Fruit fly (Drosophila melanogaster) whole organism, embryonic: ENCODE data around the gene CG6414.

Experiments used
- Antp ChIP-seq: fragments of 200-800 bp; sonication (Bioruptor generic); optimal IDR thresholded peaks from 3 replicates; lab custom pipeline; 2016; ENCODE audit warnings: missing biosample characterization, missing genetic modification characterization
- Asciz ChIP-seq: fragments of 200-800 bp; sonication (Bioruptor generic); optimal IDR thresholded peaks from 2 replicates; lab custom pipeline; 2017; ENCODE audit warnings: missing biosample characterization, mild to moderate bottlenecking, missing genetic modification characterization, missing genetic modification reagents
- Blimp-1 ChIP-seq: fragments of 200-800 bp; sonication (Bioruptor generic); optimal IDR thresholded peaks from 3 replicates; lab custom pipeline; 2018; ENCODE audit warnings: missing biosample characterization, missing genetic modification characterization, mild to moderate bottlenecking, moderate library complexity, missing genetic modification reagents
- C15 ChIP-seq: fragments of 200-800 bp; sonication (Bioruptor generic); IDR thresholded peaks from 3 replicates; pipeline ENCODE4 v1.3.6; 2022; ENCODE audit warnings: missing biosample characterization, missing genetic modification characterization
- CG10209 ChIP-seq: fragments of 200-800 bp; sonication (Bioruptor generic); optimal IDR thresholded peaks from 3 replicates; lab custom pipeline; 2017; ENCODE audit warnings: missing biosample characterization, mild to moderate bottlenecking, missing genetic modification characterization, missing genetic modification reagents
- CG1024 ChIP-seq: fragments of 200-800 bp; sonication (Bioruptor generic); IDR thresholded peaks from 2 replicates; pipeline ENCODE4 v1.3.6; 2022; ENCODE audit warnings: missing biosample characterization, missing genetic modification characterization
- CG11247 ChIP-seq: fragments of 200-800 bp; sonication (Bioruptor generic); IDR thresholded peaks from 2 replicates; pipeline ENCODE4 v1.3.6; 2022; ENCODE audit warnings: missing biosample characterization, missing genetic modification characterization
- CG11560 ChIP-seq: fragments of 200-800 bp; sonication (Bioruptor generic); IDR thresholded peaks from 3 replicates; pipeline ENCODE4 v1.3.6; 2022; ENCODE audit warnings: missing biosample characterization, missing genetic modification characterization
- CG12104 ChIP-seq: fragments of 200-800 bp; sonication (Bioruptor generic); optimal IDR thresholded peaks from 3 replicates; lab custom pipeline; 2016; ENCODE audit warnings: missing biosample characterization, missing genetic modification characterization
- CG12236 ChIP-seq: fragments of 200-800 bp; sonication (Bioruptor generic); optimal IDR thresholded peaks from 2 replicates; lab custom pipeline; 2016; ENCODE audit warnings: missing biosample characterization, missing genetic modification characterization
- CG12659 ChIP-seq: fragments of 200-800 bp; sonication (Bioruptor generic); optimal IDR thresholded peaks from 3 replicates; lab custom pipeline; 2017; ENCODE audit warnings: mild to moderate bottlenecking, missing biosample characterization, missing genetic modification reagents, missing genetic modification characterization
- CG15011 ChIP-seq: fragments of 200-800 bp; sonication (Bioruptor generic); optimal IDR thresholded peaks from 3 replicates; lab custom pipeline; 2018; ENCODE audit warnings: missing biosample characterization, mild to moderate bottlenecking, missing genetic modification characterization
- CG1529 ChIP-seq: fragments of 200-800 bp; sonication (Bioruptor generic); optimal IDR thresholded peaks from 3 replicates; lab custom pipeline; 2018; ENCODE audit warnings: missing biosample characterization, missing genetic modification characterization
- CG17328 ChIP-seq: fragments of 200-800 bp; sonication (Bioruptor generic); IDR thresholded peaks from 2 replicates; pipeline ENCODE4 v1.3.6; 2022; ENCODE audit warnings: missing biosample characterization, missing genetic modification characterization
- CG2199 ChIP-seq: fragments of 200-800 bp; sonication (Bioruptor generic); IDR thresholded peaks from 3 replicates; pipeline ENCODE4 v1.3.6; 2022; ENCODE audit warnings: missing biosample characterization, missing genetic modification characterization
- CG4282 ChIP-seq: fragments of 200-800 bp; sonication (Bioruptor generic); optimal IDR thresholded peaks from 2 replicates; lab custom pipeline; 2016; ENCODE audit warnings: missing biosample characterization, missing genetic modification characterization
- CG4854 ChIP-seq: fragments of 200-800 bp; sonication (Bioruptor generic); optimal IDR thresholded peaks from 2 replicates; lab custom pipeline; 2016; ENCODE audit warnings: missing biosample characterization, missing genetic modification characterization, inconsistent platforms
- CG5245 ChIP-seq: fragments of 200-800 bp; sonication (Bioruptor generic); optimal IDR thresholded peaks from 3 replicates; lab custom pipeline; 2016; ENCODE audit warnings: missing biosample characterization, missing genetic modification characterization
- CG5953 ChIP-seq: fragments of 200-800 bp; sonication (Bioruptor generic); IDR thresholded peaks from 2 replicates; pipeline ENCODE4 v1.3.6; 2022; ENCODE audit warnings: missing biosample characterization, missing genetic modification characterization
- CG6689 ChIP-seq: fragments of 200-800 bp; sonication (Bioruptor generic); IDR thresholded peaks from 2 replicates; pipeline ENCODE4 v1.3.6; 2022; ENCODE audit warnings: missing biosample characterization, missing genetic modification characterization
- CG7271 ChIP-seq: fragments of 200-800 bp; sonication (Bioruptor generic); optimal IDR thresholded peaks from 2 replicates; lab custom pipeline; 2018; ENCODE audit warnings: missing biosample characterization, mild to moderate bottlenecking, missing genetic modification characterization, moderate library complexity
- CG7987 ChIP-seq: fragments of 200-800 bp; sonication (Bioruptor generic); optimal IDR thresholded peaks from 2 replicates; lab custom pipeline; 2018; ENCODE audit warnings: missing biosample characterization, mild to moderate bottlenecking, missing genetic modification characterization, moderate library complexity
- CG9876 ChIP-seq: fragments of 200-800 bp; sonication (Bioruptor generic); optimal IDR thresholded peaks from 2 replicates; lab custom pipeline; 2016; ENCODE audit warnings: missing biosample characterization, missing genetic modification characterization
- CTCF ChIP-seq: fragments of 200-800 bp; sonication (Bioruptor generic); optimal IDR thresholded peaks from 2 replicates; lab custom pipeline; 2017; ENCODE audit warnings: missing biosample characterization, mild to moderate bottlenecking, missing genetic modification characterization, moderate library complexity
- CkIIα-i1 ChIP-seq: fragments of 200-800 bp; sonication (Bioruptor generic); IDR thresholded peaks from 2 replicates; pipeline ENCODE4 v1.3.6; 2022; ENCODE audit warnings: missing biosample characterization, missing genetic modification characterization
- Doc2 ChIP-seq: fragments of 200-800 bp; sonication (Bioruptor generic); IDR thresholded peaks from 2 replicates; pipeline ENCODE4 v1.3.6; 2022; ENCODE audit warnings: missing biosample characterization, missing genetic modification characterization
- Gsc ChIP-seq: fragments of 200-800 bp; sonication (Bioruptor generic); IDR thresholded peaks from 2 replicates; pipeline ENCODE4 v1.3.6; 2022; ENCODE audit warnings: missing biosample characterization, missing genetic modification characterization
- HLH54F ChIP-seq: fragments of 200-800 bp; sonication (Bioruptor generic); optimal IDR thresholded peaks from 3 replicates; lab custom pipeline; 2016; ENCODE audit warnings: missing biosample characterization, missing genetic modification characterization
- HLHmδ ChIP-seq: fragments of 200-800 bp; sonication (Bioruptor generic); optimal IDR thresholded peaks from 2 replicates; lab custom pipeline; 2018; ENCODE audit warnings: missing biosample characterization, mild to moderate bottlenecking, missing genetic modification characterization, moderate library complexity
- Hey ChIP-seq: fragments of 200-800 bp; sonication (Bioruptor generic); optimal IDR thresholded peaks from 3 replicates; lab custom pipeline; 2018; ENCODE audit warnings: missing biosample characterization, mild to moderate bottlenecking, missing genetic modification characterization
- Lpt ChIP-seq: fragments of >200 bp; optimal IDR thresholded peaks from 2 replicates; lab custom pipeline; 2018; ENCODE audit warnings: missing biosample characterization, missing genetic modification characterization
- Mrtf ChIP-seq: fragments of 200-800 bp; sonication (Bioruptor generic); IDR thresholded peaks from 3 replicates; pipeline ENCODE4 v1.3.6; 2022; ENCODE audit warnings: missing biosample characterization, missing genetic modification characterization
- Nf-YB ChIP-seq: fragments of 200-800 bp; sonication (Bioruptor generic); optimal IDR thresholded peaks from 3 replicates; lab custom pipeline; 2019; ENCODE audit warnings: missing biosample characterization, mild to moderate bottlenecking, missing genetic modification characterization, moderate library complexity
- Sin3A ChIP-seq: fragments of >200 bp; optimal IDR thresholded peaks from 2 replicates; lab custom pipeline; 2018
- Taf1 ChIP-seq: fragments of 200-800 bp; sonication (Bioruptor generic); IDR thresholded peaks from 2 replicates; pipeline ENCODE4 v1.3.6; 2022; ENCODE audit warnings: missing biosample characterization, missing genetic modification characterization
- YL-1 ChIP-seq: fragments of 200-800 bp; sonication (Bioruptor generic); optimal IDR thresholded peaks from 3 replicates; lab custom pipeline; 2017; ENCODE audit warnings: missing biosample characterization, mild to moderate bottlenecking, missing genetic modification characterization
- ab ChIP-seq: fragments of 200-800 bp; sonication (Bioruptor generic); optimal IDR thresholded peaks from 2 replicates; lab custom pipeline; 2016; ENCODE audit warnings: missing biosample characterization, missing genetic modification characterization
- amos ChIP-seq: fragments of 200-800 bp; sonication (Bioruptor generic); IDR thresholded peaks from 2 replicates; pipeline ENCODE4 v1.3.6; 2022; ENCODE audit warnings: missing biosample characterization, missing genetic modification characterization; ENCODE audit not compliant: partially characterized antibody
- ara ChIP-seq: fragments of 200-800 bp; sonication (Bioruptor generic); IDR thresholded peaks from 2 replicates; pipeline ENCODE4 v1.3.6; 2022; ENCODE audit warnings: missing biosample characterization, missing genetic modification characterization
- bsh ChIP-seq, 2 experiments: fragments of 200-800 bp; sonication (Bioruptor generic); optimal IDR thresholded peaks; 2 replicates each; lab custom pipeline; 2017 to 2018; ENCODE audit warnings: mild to moderate bottlenecking in 2 of 2, missing biosample characterization in 2 of 2, missing genetic modification characterization in 2 of 2, moderate library complexity in 1 of 2
- dan ChIP-seq: fragments of 200-800 bp; sonication (Bioruptor generic); IDR thresholded peaks from 2 replicates; pipeline ENCODE4 v1.3.6; 2022; ENCODE audit warnings: missing biosample characterization, missing genetic modification characterization
- danr ChIP-seq: fragments of 200-800 bp; sonication (Bioruptor generic); IDR thresholded peaks from 2 replicates; pipeline ENCODE4 v1.3.6; 2022; ENCODE audit warnings: missing biosample characterization, missing genetic modification characterization
- fd102C ChIP-seq: fragments of 200-800 bp; sonication (Bioruptor generic); optimal IDR thresholded peaks from 2 replicates; lab custom pipeline; 2018; ENCODE audit warnings: missing biosample characterization, mild to moderate bottlenecking, missing genetic modification characterization, moderate library complexity
- hb ChIP-seq: fragments of 200-800 bp; sonication (Bioruptor generic); IDR thresholded peaks from 3 replicates; pipeline ENCODE4 v1.3.6; 2022; ENCODE audit warnings: missing biosample characterization, missing genetic modification characterization; ENCODE audit not compliant: partially characterized antibody
- knrl ChIP-seq: fragments of 200-800 bp; sonication (Bioruptor generic); IDR thresholded peaks from 3 replicates; pipeline ENCODE4 v1.3.6; 2022; ENCODE audit warnings: missing biosample characterization, missing genetic modification characterization; ENCODE audit not compliant: partially characterized antibody
- maf-S ChIP-seq: fragments of 200-800 bp; sonication (Bioruptor generic); optimal IDR thresholded peaks from 2 replicates; lab custom pipeline; 2016; ENCODE audit warnings: missing biosample characterization, missing genetic modification characterization
- nau ChIP-seq: fragments of 200-800 bp; sonication (Bioruptor generic); optimal IDR thresholded peaks from 3 replicates; lab custom pipeline; 2017; ENCODE audit warnings: missing biosample characterization, mild to moderate bottlenecking, missing genetic modification characterization, missing genetic modification reagents
- p53 ChIP-seq: fragments of 200-800 bp; sonication (Bioruptor generic); optimal IDR thresholded peaks from 2 replicates; lab custom pipeline; 2016; ENCODE audit warnings: missing biosample characterization, missing genetic modification characterization
- pfk ChIP-seq: fragments of 200-800 bp; sonication (Bioruptor generic); optimal IDR thresholded peaks from 2 replicates; lab custom pipeline; 2018; ENCODE audit warnings: missing biosample characterization, mild to moderate bottlenecking, missing genetic modification characterization, moderate library complexity
- salm ChIP-seq: fragments of 200-800 bp; sonication (Bioruptor generic); optimal IDR thresholded peaks from 2 replicates; lab custom pipeline; 2018; ENCODE audit warnings: missing biosample characterization, mild to moderate bottlenecking, missing genetic modification characterization
- slou ChIP-seq: fragments of 200-800 bp; sonication (Bioruptor generic); optimal IDR thresholded peaks from 3 replicates; lab custom pipeline; 2016; ENCODE audit warnings: missing biosample characterization, missing genetic modification characterization
- yki ChIP-seq: fragments of >200 bp; optimal IDR thresholded peaks from 3 replicates; lab custom pipeline; 2018

Gene CG6414

DNA sequence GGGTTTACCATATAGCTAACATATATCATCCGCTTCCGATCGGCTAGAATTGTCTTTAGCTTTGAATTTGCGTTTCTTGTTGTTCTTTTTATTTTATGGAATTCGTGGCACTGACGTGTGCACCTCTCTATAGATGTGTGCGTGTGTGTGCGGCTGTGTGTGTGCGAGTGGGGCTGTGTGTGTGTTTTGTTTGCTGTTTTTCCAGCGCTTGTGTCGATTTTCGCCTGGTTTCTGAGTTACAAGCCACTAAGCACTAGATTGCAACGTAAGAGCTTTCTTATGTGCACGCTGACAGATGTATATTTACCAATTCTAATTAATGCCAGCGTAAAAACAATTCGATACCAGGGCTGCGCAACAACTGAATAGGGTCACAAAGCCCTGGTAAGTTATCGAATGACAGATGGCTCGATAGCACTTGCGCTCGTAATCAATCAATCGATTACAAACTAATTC lies 6.2 kb downstream of the CG6414 start, which contains the start of gene lva (continued):
- TF ChIP-seq CG4282 (GFP tag; lab: Kevin White, UChicago) (no peak), CG7271 (tag; lab: Kevin White, UChicago) (no peak), C15 (no peak), Hey (no peak), CG12659 (GFP tag; lab: Kevin White, UChicago) (no peak), Lpt (GFP tag; lab: Kevin White, UChicago) (no peak), p53 (GFP tag; lab: Kevin White, UChicago) (no peak), CG7987 (GFP tag; lab: Kevin White, UChicago) (no peak), maf-S (GFP tag; lab: Kevin White, UChicago) (no peak), dan (GFP tag; lab: Robert Waterston, UW) (no peak), CG5245 (GFP tag; lab: Kevin White, UChicago) (no peak), HLHmδ (GFP tag; lab: Kevin White, UChicago) (no peak), Antp (GFP tag; lab: Kevin White, UChicago) (no peak), Doc2 (GFP tag; lab: Robert Waterston, UW) (no peak), amos (GFP tag; lab: Robert Waterston, UW) (peak; percentile 43; the same call in 1 of the 2 replicates), CG17328 (no peak), Sin3A (lab: Kevin White, UChicago) (peak; percentile 64), nau (GFP tag; lab: Kevin White, UChicago) (no peak), salm (tag; lab: Kevin White, UChicago) (no peak), CG1024 (GFP tag; lab: Robert Waterston, UW) (no peak), CkIIα-i1 (GFP tag; lab: Robert Waterston, UW) (no peak), CG4854 (GFP tag; lab: Kevin White, UChicago) (no peak), HLH54F (GFP tag; lab: Kevin White, UChicago) (no peak), CG10209 (no peak), fd102C (GFP tag; lab: Kevin White, UChicago) (no peak), ara (GFP tag; lab: Robert Waterston, UW) (no peak), yki (lab: Kevin White, UChicago) (no peak), hb (GFP tag; lab: Robert Waterston, UW) (peak; percentile 56; the same call in 1 of the 3 replicates), Asciz (GFP tag; lab: Kevin White, UChicago) (no peak), CG6689 (GFP tag; lab: Robert Waterston, UW) (no peak), danr (GFP tag; lab: Robert Waterston, UW) (no peak), ab (GFP tag; lab: Kevin White, UChicago) (no peak), YL-1 (peak; percentile 92), Taf1 (GFP tag; lab: Robert Waterston, UW) (no peak), Nf-YB (GFP tag; lab: Kevin White, UChicago) (no peak), CG2199 (GFP tag; lab: Robert Waterston, UW) (no peak), Mrtf (GFP tag; lab: Robert Waterston, UW) (no peak), CTCF (GFP tag; lab: Kevin White, UChicago) (no peak), CG12104 (no peak), bsh (GFP tag; optimal IDR thresholded peaks at IDR 0.05; lab: Kevin White, UChicago) (no peak), CG11560 (tag; lab: Robert Waterston, UW) (peak; percentile 99), pfk (no peak), knrl (GFP tag; lab: Robert Waterston, UW) (peak; percentile 14; the same call in 1 of the 3 replicates), CG11247 (no peak), CG9876 (GFP tag; lab: Kevin White, UChicago) (no peak), CG12236 (GFP tag; lab: Kevin White, UChicago) (no peak), Blimp-1 (GFP tag; lab: Kevin White, UChicago) (no peak), slou (GFP tag; lab: Kevin White, UChicago) (no peak), CG5953 (GFP tag; lab: Robert Waterston, UW) (no peak), CG15011 (GFP tag; lab: Kevin White, UChicago) (no peak), CG1529 (GFP tag; lab: Kevin White, UChicago) (no peak), Gsc (GFP tag; lab: Robert Waterston, UW) (no peak)
